Worm (Caenorhabditis elegans): ENCODE measurements around the gene C39B10.5.

The C39B10.5 gene

ce11 chrX:10424744-10425143 lies 22.4 kb upstream of the C39B10.5 start:
- TF ChIP-seq gmeb-1 (tag; optimal IDR thresholded peaks at IDR 0.05) (no peak), nhr-21 (tag; optimal IDR thresholded peaks at IDR 0.05) (no peak), fos-1 (tag; optimal IDR thresholded peaks at IDR 0.05) (no peak), mbf-1 (tag; optimal IDR thresholded peaks at IDR 0.05) (no peak), ztf-1 (GFP tag; conservative IDR thresholded peaks at IDR 0.05) (no peak), elt-1 (tag; optimal IDR thresholded peaks at IDR 0.05) (no peak), ceh-82 (tag; optimal IDR thresholded peaks at IDR 0.05) (no peak), ama-1 (optimal IDR thresholded peaks at IDR 0.05) (no peak), nhr-10 (tag; optimal IDR thresholded peaks at IDR 0.05) (no peak), sem-4 (tag; optimal IDR thresholded peaks at IDR 0.05) (no peak)

ce11 chrX:10428109-10428508 lies 19.0 kb upstream of the C39B10.5 start:
- TF ChIP-seq zag-1 (tag; optimal IDR thresholded peaks at IDR 0.05) (no peak), ceh-16 (tag; optimal IDR thresholded peaks at IDR 0.05) (no peak), unc-39 (tag; optimal IDR thresholded peaks at IDR 0.05) (no peak), ceh-82 (tag; optimal IDR thresholded peaks at IDR 0.05) (no peak), ztf-11 (tag; optimal IDR thresholded peaks at IDR 0.05) (no peak), unc-55 (GFP tag; optimal IDR thresholded peaks at IDR 0.05) (peak; percentile 9), snpc-4 (tag; optimal IDR thresholded peaks at IDR 0.05) (no peak)

- TF ChIP-seq R02D3.7 (tag; optimal IDR thresholded peaks at IDR 0.05) (no peak), alr-1 (tag; optimal IDR thresholded peaks at IDR 0.05) (no peak), elt-3 (tag; optimal IDR thresholded peaks at IDR 0.05) (no peak), sma-3 (GFP tag; optimal IDR thresholded peaks at IDR 0.05) (no peak), ama-1 (optimal IDR thresholded peaks at IDR 0.05) (no peak), F13H6.1 (tag; optimal IDR thresholded peaks at IDR 0.05) (no peak), nhr-25 (tag; optimal IDR thresholded peaks at IDR 0.05) (no peak), elt-1 (tag; optimal IDR thresholded peaks at IDR 0.05) (no peak), nhr-21 (tag; optimal IDR thresholded peaks at IDR 0.05) (no peak), sma-9 (GFP tag; optimal IDR thresholded peaks at IDR 0.05) (no peak), sma-9 (tag; optimal IDR thresholded peaks at IDR 0.05) (no peak), Y55F3AM.14 (GFP tag; optimal IDR thresholded peaks at IDR 0.05) (no peak), ztf-4 (tag; optimal IDR thresholded peaks at IDR 0.05) (no peak), lin-39 (tag; optimal IDR thresholded peaks at IDR 0.05) (no peak), lin-13 (GFP tag; optimal IDR thresholded peaks at IDR 0.05) (no peak), gmeb-1 (tag; optimal IDR thresholded peaks at IDR 0.05) (no peak), snpc-4 (tag; optimal IDR thresholded peaks at IDR 0.05) (no peak), nhr-237 (tag; optimal IDR thresholded peaks at IDR 0.05) (no peak), ZK546.5 (tag; optimal IDR thresholded peaks at IDR 0.05) (no peak), nhr-129 (tag; optimal IDR thresholded peaks at IDR 0.05) (no peak)
These were observed 18.6 kb upstream of the C39B10.5 start, which contains the start of gene mig-15 for ce11 chrX:10428557-10428956. TSS of gene mig-15 (minus strand) at chrX:10428657.

ce11 chrX:10429203-10429602 lies 17.9 kb upstream of the C39B10.5 start:
- TF ChIP-seq nhr-6 (tag; optimal IDR thresholded peaks at IDR 0.05), result no peak
- TF ChIP-seq nhr-25 (tag; optimal IDR thresholded peaks at IDR 0.05), result peak; percentile 20
- no peak for TF ChIP-seq sem-4 (tag; optimal IDR thresholded peaks at IDR 0.05)
- TF ChIP-seq nhr-21 (tag; optimal IDR thresholded peaks at IDR 0.05), result no peak
- peak; percentile 21 for TF ChIP-seq fos-1 (tag; optimal IDR thresholded peaks at IDR 0.05)
- TF ChIP-seq nhr-129 (tag; optimal IDR thresholded peaks at IDR 0.05), result peak; percentile 1
- no peak for TF ChIP-seq Y55F3AM.14 (GFP tag; optimal IDR thresholded peaks at IDR 0.05)
- no peak for TF ChIP-seq unc-55 (GFP tag; optimal IDR thresholded peaks at IDR 0.05)
- TF ChIP-seq mdl-1 (tag; optimal IDR thresholded peaks at IDR 0.05), result no peak
- TF ChIP-seq R02D3.7 (tag; optimal IDR thresholded peaks at IDR 0.05), result no peak

- TF ChIP-seq unc-62 (GFP tag; optimal IDR thresholded peaks at IDR 0.05) (no peak), nhr-25 (tag; optimal IDR thresholded peaks at IDR 0.05) (peak; percentile 19), gmeb-1 (tag; optimal IDR thresholded peaks at IDR 0.05) (peak; percentile 7), nhr-21 (tag; optimal IDR thresholded peaks at IDR 0.05) (peak; percentile 68), dmd-4 (tag; optimal IDR thresholded peaks at IDR 0.05) (no peak), sma-3 (GFP tag; optimal IDR thresholded peaks at IDR 0.05) (peak; percentile 11), sem-4 (tag; optimal IDR thresholded peaks at IDR 0.05) (peak; percentile 26), ZK546.5 (tag; optimal IDR thresholded peaks at IDR 0.05) (no peak), mdl-1 (tag; optimal IDR thresholded peaks at IDR 0.05) (no peak), ztf-4 (tag; optimal IDR thresholded peaks at IDR 0.05) (no peak), nhr-10 (tag; optimal IDR thresholded peaks at IDR 0.05) (no peak), blmp-1 (tag; optimal IDR thresholded peaks at IDR 0.05; ENCODE audit: insufficient read depth) (peak; percentile 38), egl-27 (tag; optimal IDR thresholded peaks at IDR 0.05) (no peak), sma-9 (GFP tag; optimal IDR thresholded peaks at IDR 0.05) (peak; percentile 58), sma-9 (tag; optimal IDR thresholded peaks at IDR 0.05) (no peak), unc-55 (GFP tag; optimal IDR thresholded peaks at IDR 0.05) (peak; percentile 24), fos-1 (tag; optimal IDR thresholded peaks at IDR 0.05) (peak; percentile 76), mab-5 (tag; optimal IDR thresholded peaks at IDR 0.05) (peak; percentile 47), ztf-1 (GFP tag; conservative IDR thresholded peaks at IDR 0.05) (no peak), crh-2 (tag; optimal IDR thresholded peaks at IDR 0.05) (peak; percentile 2), lsy-2 (tag; optimal IDR thresholded peaks at IDR 0.05) (peak in 1 of 2 experiments; percentile 26)
These were observed 16.3 kb upstream of the C39B10.5 start for ce11 chrX:10430866-10431265.
